Worm (Caenorhabditis elegans) whole organism, young adult: ENCODE data around the gene let-716.
A peak's percentile ranks its signal among the peaks of the same experiment; 100 is the strongest.

Source experiments
- Y53G8AR.9 ChIP-seq: fragments of 200-800 bp; sonication (Bioruptor generic); conservative IDR thresholded peaks from 2 replicates; pipeline ENCODE4 v1.3.6; 2022; ENCODE audit warnings: missing genetic modification reagents, missing genetic modification characterization, missing compliant biosample characterization
- ceh-27 ChIP-seq: fragments of 200-800 bp; sonication (Bioruptor generic); optimal IDR thresholded peaks from 2 replicates; lab custom pipeline; 2018; ENCODE audit warnings: mild to moderate bottlenecking, missing genetic modification characterization, moderate library complexity, missing compliant biosample characterization
- hlh-26 ChIP-seq: fragments of 200-800 bp; sonication (Bioruptor generic); conservative IDR thresholded peaks from 2 replicates; pipeline ENCODE4 v1.3.6; 2022; ENCODE audit warnings: missing genetic modification reagents, missing genetic modification characterization, missing compliant biosample characterization
- madf-10 ChIP-seq: sonication (generic microtip); optimal IDR thresholded peaks from 2 replicates; lab custom pipeline; 2016; ENCODE audit warnings: mild to moderate bottlenecking, missing genetic modification characterization, missing compliant biosample characterization
- unc-62 ChIP-seq: fragments of 150-350 bp; optimal IDR thresholded peaks from 2 replicates; lab custom pipeline; 2014; ENCODE audit warnings: missing biosample characterization, missing genetic modification reagents, missing genetic modification characterization

- TF ChIP-seq madf-10 (tag; lab: Kevin White, UChicago) = no peak
- TF ChIP-seq ceh-27 (GFP tag; lab: Kevin White, UChicago) = no peak
- TF ChIP-seq hlh-26 (GFP tag; lab: Robert Waterston, UW) = no peak
- no peak for TF ChIP-seq unc-62 (GFP tag; lab: Kevin White, UChicago)
- peak; percentile 86 for TF ChIP-seq Y53G8AR.9 (GFP tag; lab: Robert Waterston, UW)
Observed at ce11 chrIII:6373850-6374474, 9.4 kb upstream of the let-716 start.
